Worm (Caenorhabditis elegans): ENCODE measurements around the gene tnt-4.

tnt-4 gene

DNA sequence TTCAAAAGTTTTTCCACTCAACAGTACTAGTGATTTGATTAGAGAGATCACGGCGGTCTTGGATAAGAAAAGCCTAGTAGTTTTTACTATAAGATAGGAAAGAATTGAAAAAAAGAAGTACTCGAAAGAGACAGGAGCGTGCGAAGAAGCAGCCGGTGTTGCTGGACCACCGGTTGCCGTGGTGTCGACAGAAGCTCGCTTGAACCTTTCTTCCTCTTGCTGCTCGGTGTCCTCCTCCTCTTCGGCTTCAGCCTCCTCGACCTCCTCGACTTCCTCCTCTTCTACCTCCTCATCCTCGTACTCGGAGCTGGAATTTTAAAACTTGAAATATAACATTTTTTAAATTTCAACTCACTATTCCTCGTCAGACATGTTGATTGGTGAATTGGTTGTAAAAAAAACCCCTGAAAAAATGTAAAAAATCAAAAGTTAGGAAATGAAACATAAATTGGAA is at the start of gene tnt-4:
Gene tnt-4, minus strand, starts transcription at position 404 of the 454 bp plus-strand sequence.
- no peak for TF ChIP-seq egl-27 (tag; optimal IDR thresholded peaks at IDR 0.05)
- no peak for TF ChIP-seq nhr-28 (tag; optimal IDR thresholded peaks at IDR 0.05)
- TF ChIP-seq daf-12 (tag; optimal IDR thresholded peaks at IDR 0.05), result no peak
- TF ChIP-seq fos-1 (tag; optimal IDR thresholded peaks at IDR 0.05), result no peak
- no peak for TF ChIP-seq ztf-4 (tag; optimal IDR thresholded peaks at IDR 0.05)

- TF ChIP-seq eor-1 (tag; optimal IDR thresholded peaks at IDR 0.05) (no peak), fkh-2 (tag; optimal IDR thresholded peaks at IDR 0.05) (no peak), R02D3.7 (tag; optimal IDR thresholded peaks at IDR 0.05) (no peak)
Measured at ce11 chrV:2035545-2035944, 42.8 kb upstream of the tnt-4 start, which contains the start of gene srab-23. TSS of gene srab-23 (minus strand) at chrV:2035645.

DNA sequence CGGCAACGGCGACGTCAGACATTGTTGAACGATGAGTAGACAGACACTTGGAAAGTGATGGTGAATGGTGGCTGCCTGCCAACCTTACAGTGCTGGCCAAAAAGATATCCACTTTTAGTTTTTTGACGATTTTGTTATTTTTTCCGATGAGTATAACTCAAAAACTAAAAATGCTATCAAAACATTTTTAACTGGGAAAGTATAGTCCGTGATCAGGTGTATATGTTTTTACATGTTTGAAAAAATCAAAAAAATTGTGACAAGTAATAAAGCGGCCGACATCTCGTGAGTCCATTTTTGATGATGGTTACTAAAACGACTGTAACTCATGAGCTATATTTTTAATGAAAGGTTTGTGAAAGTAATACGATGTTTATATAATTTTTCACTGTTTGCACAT is 38.7 kb upstream of the tnt-4 start, which contains the start of gene hil-6:
Gene hil-6, minus strand, starts transcription at position 101 of the 400 bp plus-strand sequence.
- TF ChIP-seq nhr-28 (tag; optimal IDR thresholded peaks at IDR 0.05) (no peak), tbx-2 (tag; optimal IDR thresholded peaks at IDR 0.05) (no peak), elt-3 (tag; optimal IDR thresholded peaks at IDR 0.05) (no peak), unc-62 (GFP tag; optimal IDR thresholded peaks at IDR 0.05) (no peak), skn-1 (tag; optimal IDR thresholded peaks at IDR 0.05) (no peak), nhr-76 (tag; optimal IDR thresholded peaks at IDR 0.05) (no peak), nhr-11 (tag; optimal IDR thresholded peaks at IDR 0.05) (no peak), R02D3.7 (tag; optimal IDR thresholded peaks at IDR 0.05) (no peak)

DNA sequence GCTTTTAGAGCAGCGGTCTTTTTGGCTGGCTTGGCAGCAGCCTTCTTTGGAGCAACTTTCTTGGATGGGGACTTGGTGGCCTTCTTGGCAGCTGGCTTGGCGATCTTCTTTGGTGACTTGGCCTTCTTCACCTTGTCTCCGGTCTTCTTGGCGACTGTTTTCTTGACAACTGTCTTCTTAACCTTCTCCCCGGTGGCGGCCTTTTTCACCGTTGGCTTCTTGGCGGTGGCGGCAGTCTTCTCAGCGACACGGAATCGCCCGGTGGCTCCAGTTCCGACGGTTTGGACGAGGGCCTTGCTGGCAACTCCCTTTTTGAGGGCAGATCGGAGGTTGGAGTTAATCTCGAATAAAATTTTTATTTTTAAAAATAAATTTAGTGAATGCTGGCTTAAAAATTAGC is 37.9 kb upstream of the tnt-4 start:
- TF ChIP-seq elt-1 (tag; optimal IDR thresholded peaks at IDR 0.05) (no peak), nhr-43 (tag; optimal IDR thresholded peaks at IDR 0.05; ENCODE audit: poor library complexity, severe bottlenecking) (no peak), ztf-11 (tag; optimal IDR thresholded peaks at IDR 0.05) (no peak), nhr-67 (tag; optimal IDR thresholded peaks at IDR 0.05) (no peak), egl-27 (tag; optimal IDR thresholded peaks at IDR 0.05) (no peak), ama-1 (optimal IDR thresholded peaks at IDR 0.05) (no peak), unc-62 (GFP tag; optimal IDR thresholded peaks at IDR 0.05) (no peak), ZK546.5 (tag; optimal IDR thresholded peaks at IDR 0.05) (no peak), pqm-1 (tag; optimal IDR thresholded peaks at IDR 0.05) (no peak), lsy-12 (tag; optimal IDR thresholded peaks at IDR 0.05) (no peak), zag-1 (tag; optimal IDR thresholded peaks at IDR 0.05) (no peak), mml-1 (tag; optimal IDR thresholded peaks at IDR 0.05) (no peak), aly-2 (tag; optimal IDR thresholded peaks at IDR 0.05) (no peak), fkh-2 (tag; optimal IDR thresholded peaks at IDR 0.05) (no peak), nhr-11 (tag; optimal IDR thresholded peaks at IDR 0.05) (no peak), nhr-23 (tag; optimal IDR thresholded peaks at IDR 0.05) (no peak)

- TF ChIP-seq lsy-12 (tag; optimal IDR thresholded peaks at IDR 0.05) (no peak), unc-62 (GFP tag; optimal IDR thresholded peaks at IDR 0.05) (no peak)
Measured at ce11 chrV:2029877-2030276, 37.2 kb upstream of the tnt-4 start, which contains the start of gene F59A7.12. TSS of gene F59A7.12 (plus strand) at chrV:2030177.

DNA sequence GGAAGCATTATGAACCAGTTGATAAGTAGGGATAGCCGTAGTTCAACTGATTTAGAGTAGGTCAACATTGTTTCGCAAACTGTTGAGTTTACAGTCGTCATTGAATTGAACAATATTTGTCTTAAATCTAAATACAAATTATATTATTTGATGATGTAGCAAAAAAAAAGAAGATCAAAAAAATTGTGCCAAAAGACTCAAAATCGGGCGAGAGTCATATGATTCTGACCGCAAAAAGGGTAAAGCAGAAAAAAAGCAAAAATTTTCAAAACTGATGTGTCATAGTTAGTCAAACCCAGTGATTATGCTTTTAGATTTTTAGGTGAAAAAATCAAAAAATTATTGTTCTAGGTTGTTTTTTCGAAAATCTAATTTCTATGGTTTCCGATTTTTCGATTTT is 35.1 kb upstream of the tnt-4 start, which contains the start of gene srab-13:
Gene srab-13, minus strand, starts transcription at position 101 of the 400 bp plus-strand sequence.
- TF ChIP-seq nhr-77 (tag; optimal IDR thresholded peaks at IDR 0.05), result no peak
- no peak for TF ChIP-seq nhr-43 (tag; optimal IDR thresholded peaks at IDR 0.05; ENCODE audit: poor library complexity, severe bottlenecking)
- no peak for TF ChIP-seq ceh-16 (tag; optimal IDR thresholded peaks at IDR 0.05)
- TF ChIP-seq ceh-9 (tag; optimal IDR thresholded peaks at IDR 0.05), result no peak

DNA sequence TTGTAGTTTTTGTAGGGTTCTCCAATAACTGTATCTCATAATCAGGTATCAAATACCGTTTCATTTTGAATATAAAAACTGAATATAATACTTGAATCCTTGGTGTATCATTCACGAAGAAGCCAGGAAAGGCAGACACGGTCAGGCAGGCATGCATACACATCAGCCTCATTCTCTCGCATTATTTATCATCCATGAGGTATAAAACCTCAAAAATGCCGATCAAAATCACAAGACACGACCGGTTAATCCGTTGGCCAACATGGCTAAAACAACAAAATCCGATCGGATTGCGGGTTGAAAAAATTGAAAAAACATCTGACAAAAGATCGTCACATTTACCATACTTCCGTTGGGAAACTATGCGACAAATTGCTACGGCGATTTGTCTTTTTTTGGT is 29.7 kb upstream of the tnt-4 start, which contains the start of gene F59A7.5:
Gene F59A7.5, plus strand, starts transcription at position 301 of the 400 bp plus-strand sequence.
- TF ChIP-seq jun-1 (tag; optimal IDR thresholded peaks at IDR 0.05) (no peak), elt-2 (tag; optimal IDR thresholded peaks at IDR 0.05) (no peak), ceh-82 (tag; optimal IDR thresholded peaks at IDR 0.05) (no peak), unc-62 (GFP tag; optimal IDR thresholded peaks at IDR 0.05) (no peak), lin-15B (tag; optimal IDR thresholded peaks at IDR 0.05) (no peak), nhr-43 (tag; optimal IDR thresholded peaks at IDR 0.05; ENCODE audit: poor library complexity, severe bottlenecking) (no peak), daf-12 (tag; optimal IDR thresholded peaks at IDR 0.05) (no peak), ceh-16 (tag; optimal IDR thresholded peaks at IDR 0.05) (no peak), elt-3 (tag; optimal IDR thresholded peaks at IDR 0.05) (no peak), snpc-4 (tag; optimal IDR thresholded peaks at IDR 0.05) (no peak), mdl-1 (tag; optimal IDR thresholded peaks at IDR 0.05) (no peak), nfya-1 (tag; optimal IDR thresholded peaks at IDR 0.05; ENCODE audit: insufficient read depth) (no peak), nhr-11 (tag; optimal IDR thresholded peaks at IDR 0.05) (no peak), ceh-28 (tag; optimal IDR thresholded peaks at IDR 0.05) (no peak), pha-4 (tag; optimal IDR thresholded peaks at IDR 0.05) (no peak)

All from whole organism, L3 larva.